Worm (Caenorhabditis elegans): ENCODE data around the gene nhr-159.

nhr-159 gene

ce11 chrV:3870359-3870758 lies 7.8 kb downstream of the nhr-159 start:
- no peak for TF ChIP-seq mec-3 (tag; optimal IDR thresholded peaks at IDR 0.05; ENCODE audit: borderline replicate concordance)
- TF ChIP-seq lin-11 (tag; optimal IDR thresholded peaks at IDR 0.05), result no peak
- TF ChIP-seq ceh-19 (GFP tag; optimal IDR thresholded peaks at IDR 0.05), result no peak
- no peak for TF ChIP-seq madf-2 (tag; optimal IDR thresholded peaks at IDR 0.05)
- TF ChIP-seq ref-2 (tag; optimal IDR thresholded peaks at IDR 0.05), result no peak
- TF ChIP-seq nfya-1 (tag; optimal IDR thresholded peaks at IDR 0.05), result no peak
- TF ChIP-seq T23F11.4 (GFP tag; optimal IDR thresholded peaks at IDR 0.05), result no peak
- TF ChIP-seq ahr-1 (tag; optimal IDR thresholded peaks at IDR 0.05), result no peak
- no peak for TF ChIP-seq tbx-7 (tag; optimal IDR thresholded peaks at IDR 0.05)

- TF ChIP-seq hlh-6 (tag; optimal IDR thresholded peaks at IDR 0.05) (no peak), ceh-19 (GFP tag; optimal IDR thresholded peaks at IDR 0.05) (no peak), dmd-4 (tag; optimal IDR thresholded peaks at IDR 0.05; ENCODE audit: borderline replicate concordance) (no peak), lin-11 (tag; optimal IDR thresholded peaks at IDR 0.05) (no peak), fkh-10 (GFP tag; optimal IDR thresholded peaks at IDR 0.05) (no peak), ceh-14 (tag; optimal IDR thresholded peaks at IDR 0.05) (no peak), dve-1 (tag; optimal IDR thresholded peaks at IDR 0.05) (no peak), elt-2 (tag; optimal IDR thresholded peaks at IDR 0.05) (no peak), T23F11.4 (GFP tag; optimal IDR thresholded peaks at IDR 0.05) (no peak), madf-2 (tag; optimal IDR thresholded peaks at IDR 0.05) (no peak), sdc-2 (tag; optimal IDR thresholded peaks at IDR 0.05) (no peak), gmeb-2 (tag; optimal IDR thresholded peaks at IDR 0.05) (no peak), ceh-2 (tag; optimal IDR thresholded peaks at IDR 0.05) (no peak), hlh-13 (GFP tag; optimal IDR thresholded peaks at IDR 0.05) (no peak), pqm-1 (tag; optimal IDR thresholded peaks at IDR 0.05) (no peak)
Measured at ce11 chrV:3868905-3869304, 9.2 kb downstream of the nhr-159 start, which contains the start of gene nhr-157. TSS of gene nhr-157 (minus strand) at chrV:3869005.

DNA sequence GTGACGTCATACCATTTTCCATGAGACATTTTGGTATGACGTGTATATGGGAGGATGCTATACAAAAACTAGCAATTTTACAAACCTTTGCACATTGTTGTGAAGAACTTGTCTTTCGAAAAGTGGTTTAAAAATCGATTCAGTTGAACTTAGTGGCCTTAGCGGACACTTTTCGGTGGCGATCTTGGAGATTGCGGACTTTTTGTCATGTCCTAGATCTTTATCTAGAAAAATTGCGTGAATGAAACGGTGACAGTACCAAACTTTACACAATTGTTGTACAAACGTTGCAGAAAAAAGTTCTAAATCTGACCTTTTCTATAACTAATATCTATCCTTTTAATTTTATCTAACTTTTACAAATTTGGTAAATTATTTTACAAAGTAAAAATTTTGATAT lies 12.8 kb downstream of the nhr-159 start:
- TF ChIP-seq hlh-8 (tag; optimal IDR thresholded peaks at IDR 0.05), result no peak
- no peak for TF ChIP-seq ttx-3 (tag; optimal IDR thresholded peaks at IDR 0.05)

DNA sequence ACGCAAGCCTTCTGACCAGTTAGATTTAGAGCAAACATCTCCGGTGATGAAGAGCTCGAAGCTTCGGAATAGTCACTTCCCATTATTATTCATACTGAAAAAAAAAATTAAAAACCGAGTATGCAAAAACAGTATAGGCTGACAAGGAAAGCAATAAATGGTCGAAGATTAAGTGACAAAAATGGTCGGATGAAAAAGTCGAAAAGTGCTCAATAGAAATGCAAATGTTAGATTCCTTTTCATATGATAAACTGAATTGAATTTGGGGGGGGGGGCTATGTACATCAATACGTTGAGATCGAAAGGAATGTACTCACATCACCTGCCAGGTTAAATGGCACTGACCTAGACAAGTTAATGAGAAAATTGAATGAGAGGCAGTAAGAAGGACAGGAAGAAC lies 15.3 kb downstream of the nhr-159 start, which contains the start of gene nhr-187:
TSS of gene nhr-187 (minus strand) at position 101 of the 400 bp plus-strand sequence.
- no peak for TF ChIP-seq hlh-8 (tag; optimal IDR thresholded peaks at IDR 0.05)

- TF ChIP-seq unc-55 (GFP tag; optimal IDR thresholded peaks at IDR 0.05) (no peak), sox-2 (GFP tag; IDR thresholded peaks at IDR 0.05) (no peak), tbx-2 (tag; optimal IDR thresholded peaks at IDR 0.05) (no peak), ceh-6 (GFP tag; optimal IDR thresholded peaks at IDR 0.05) (no peak), ceh-30 (tag; optimal IDR thresholded peaks at IDR 0.05) (no peak), rnt-1 (tag; optimal IDR thresholded peaks at IDR 0.05) (no peak)
Measured at ce11 chrV:3860123-3860522, 18.0 kb downstream of the nhr-159 start, which contains the start of gene nhr-189. TSS of gene nhr-189 (minus strand) at chrV:3860243.

ce11 chrV:3857778-3858177 lies 20.3 kb downstream of the nhr-159 start, which contains the start of gene nhr-188:
TSS of gene nhr-188 (minus strand) at chrV:3857861.
- TF ChIP-seq fax-1 (tag; optimal IDR thresholded peaks at IDR 0.05), result no peak

DNA sequence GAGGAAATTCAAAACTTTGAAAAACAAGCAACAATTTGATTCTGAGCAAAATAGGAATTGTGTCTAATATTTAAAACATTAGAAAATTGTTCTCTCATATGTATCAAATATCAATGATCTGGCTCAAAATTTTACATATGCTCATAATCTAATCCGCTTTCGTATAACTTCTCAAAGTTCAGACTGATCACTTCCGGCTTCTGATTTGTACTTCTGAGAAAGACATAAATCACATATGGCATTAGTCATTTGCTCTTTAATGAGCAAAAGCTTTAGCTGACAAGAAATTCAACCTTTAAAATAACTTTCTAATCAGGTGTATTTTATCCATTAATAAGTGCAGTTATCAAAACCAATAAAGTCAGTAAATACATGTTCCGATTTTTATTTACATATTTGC lies 22.2 kb downstream of the nhr-159 start:
- no peak for TF ChIP-seq C38D4.7 (GFP tag; optimal IDR thresholded peaks at IDR 0.05)
- no peak for TF ChIP-seq dmd-4 (tag; optimal IDR thresholded peaks at IDR 0.05; ENCODE audit: borderline replicate concordance)
- TF ChIP-seq hlh-30 (tag; optimal IDR thresholded peaks at IDR 0.05; ENCODE audit: insufficient read depth), result no peak
- no peak for TF ChIP-seq ceh-2 (tag; optimal IDR thresholded peaks at IDR 0.05)
- TF ChIP-seq zip-5 (tag; optimal IDR thresholded peaks at IDR 0.05), result no peak
- no peak for TF ChIP-seq F13H6.1 (tag; optimal IDR thresholded peaks at IDR 0.05)
- TF ChIP-seq K02D7.2 (tag; optimal IDR thresholded peaks at IDR 0.05), result no peak
- no peak for TF ChIP-seq unc-3 (GFP tag; conservative IDR thresholded peaks at IDR 0.05)
- no peak for TF ChIP-seq unc-3 (tag; optimal IDR thresholded peaks at IDR 0.05)
- no peak for TF ChIP-seq ceh-19 (GFP tag; optimal IDR thresholded peaks at IDR 0.05)
- no peak for TF ChIP-seq tbx-2 (tag; optimal IDR thresholded peaks at IDR 0.05)
- TF ChIP-seq che-1 (tag; optimal IDR thresholded peaks at IDR 0.05), result no peak
- TF ChIP-seq ceh-45 (GFP tag; IDR thresholded peaks at IDR 0.05), result no peak
- no peak for TF ChIP-seq dve-1 (tag; optimal IDR thresholded peaks at IDR 0.05)
- no peak for TF ChIP-seq ahr-1 (tag; optimal IDR thresholded peaks at IDR 0.05)

All from whole organism, late embryonic.